Worm (Caenorhabditis elegans) whole organism, L2 larva: ENCODE data around the gene K08E4.7.

Experiments used
- ZK546.5 ChIP-seq: sonication (generic microtip); optimal IDR thresholded peaks from 2 replicates; lab custom pipeline; 2017; ENCODE audit warnings: missing biosample characterization, missing genetic modification characterization
- elt-3 ChIP-seq: sonication (generic microtip); optimal IDR thresholded peaks from 2 replicates; lab custom pipeline; 2017; ENCODE audit warnings: missing biosample characterization, missing genetic modification characterization
- nhr-12 ChIP-seq: fragments of 150-350 bp; optimal IDR thresholded peaks from 2 replicates; lab custom pipeline; 2014; ENCODE audit warnings: missing biosample characterization, missing genetic modification characterization
- nhr-237 ChIP-seq: fragments of 150-350 bp; optimal IDR thresholded peaks from 2 replicates; lab custom pipeline; 2014; ENCODE audit warnings: missing biosample characterization, missing genetic modification characterization
- skn-1 ChIP-seq: sonication (generic microtip); optimal IDR thresholded peaks from 2 replicates; lab custom pipeline; 2017; ENCODE audit warnings: missing biosample characterization, missing genetic modification characterization

DNA sequence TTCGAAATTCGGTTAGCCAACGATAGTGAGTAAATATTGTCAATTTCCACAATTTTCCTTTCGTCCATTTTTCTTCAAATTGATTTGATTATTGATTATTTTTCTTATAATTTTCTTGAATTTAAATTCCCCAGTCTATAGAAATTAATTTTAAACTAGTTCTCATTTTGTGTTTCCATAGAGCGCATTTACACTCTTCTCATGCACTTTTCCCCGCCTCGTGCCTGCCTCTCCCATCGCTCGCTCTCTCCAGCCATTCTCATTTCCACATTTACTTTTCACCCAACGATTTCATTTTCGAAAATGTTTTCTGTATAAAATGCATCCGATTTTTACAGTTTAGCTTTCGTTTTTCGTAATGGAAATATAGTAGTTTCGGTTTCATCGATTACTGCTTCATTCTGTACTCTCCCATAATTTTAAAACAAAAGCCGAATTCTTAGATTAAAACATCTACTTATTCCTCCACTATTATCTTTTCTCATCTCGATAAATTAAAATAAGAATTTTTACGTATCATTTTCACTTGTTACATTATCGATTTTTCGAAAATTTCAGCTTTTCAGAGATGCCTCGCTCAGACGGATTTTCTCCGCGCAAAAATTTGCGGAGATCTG, 3.4 kb downstream of the K08E4.7 start, which contains the start of gene lex-1:
- TF ChIP-seq elt-3 (tag; lab: Kevin White, UChicago) (no peak), ZK546.5 (tag; lab: Kevin White, UChicago) (no peak), nhr-237 (no peak), skn-1 (tag; lab: Kevin White, UChicago) (no peak), nhr-12 (tag; lab: Kevin White, UChicago) (no peak)
